Fruit fly (Drosophila melanogaster) whole organism, larva: Measurements from ENCODE around the gene AsnRS.

ENCODE experiments used
- noc ChIP-seq: fragments of 200-800 bp; sonication (Bioruptor generic); optimal IDR thresholded peaks from 3 replicates; lab custom pipeline; 2019; ENCODE audit warnings: missing biosample characterization, mild to moderate bottlenecking, missing genetic modification characterization, moderate library complexity

AsnRS gene

dm6 chr2L:19137494-19138360 lies 6.0 kb upstream of the AsnRS start:
- no peak for TF ChIP-seq noc (tag; lab: Kevin White, UChicago)

dm6 chr2L:19136735-19137134 lies 5.0 kb upstream of the AsnRS start:
- TF ChIP-seq noc (tag; lab: Kevin White, UChicago), result no peak

dm6 chr2L:19135955-19136677 lies 4.4 kb upstream of the AsnRS start:
- TF ChIP-seq noc (tag; lab: Kevin White, UChicago), result no peak

- peak; percentile 17 for TF ChIP-seq noc (tag; lab: Kevin White, UChicago)
Observed at dm6 chr2L:19134814-19135523, 3.2 kb upstream of the AsnRS start, which contains the start of gene Polr1D. Polr1D (minus strand) TSS chr2L:19135233.

dm6 chr2L:19134366-19134689 lies 2.6 kb upstream of the AsnRS start:
- no peak for TF ChIP-seq noc (tag; lab: Kevin White, UChicago)

- peak; percentile 19 for TF ChIP-seq noc (tag; lab: Kevin White, UChicago)
Observed at dm6 chr2L:19133465-19134365, 2.0 kb upstream of the AsnRS start, which contains the start of gene brat. brat (plus strand) TSS chr2L:19133816.

- peak; percentile 74 for TF ChIP-seq noc (tag; lab: Kevin White, UChicago)
Observed at dm6 chr2L:19126888-19127287, 4.9 kb downstream of the AsnRS start.

dm6 chr2L:19123472-19124070 lies 8.2 kb downstream of the AsnRS start, which contains the start of gene Phb1:
Phb1 (minus strand) TSS chr2L:19123869.
- no peak for TF ChIP-seq noc (tag; lab: Kevin White, UChicago)

- no peak for TF ChIP-seq noc (tag; lab: Kevin White, UChicago)
Observed at dm6 chr2L:19120984-19121383, 10.8 kb downstream of the AsnRS start.

- no peak for TF ChIP-seq noc (tag; lab: Kevin White, UChicago)
Observed at dm6 chr2L:19120196-19120950, 11.4 kb downstream of the AsnRS start, which contains the start of gene Ddc. Ddc (minus strand) TSS chr2L:19120306.

- TF ChIP-seq noc (tag; lab: Kevin White, UChicago), result no peak
Observed at dm6 chr2L:19114183-19114776, 17.5 kb downstream of the AsnRS start, which contains the start of gene CG10561. CG10561 (plus strand) TSS chr2L:19114401.

dm6 chr2L:19112200-19112599 lies 19.6 kb downstream of the AsnRS start:
- TF ChIP-seq noc (tag; lab: Kevin White, UChicago), result no peak

dm6 chr2L:19111729-19112128 lies 20.0 kb downstream of the AsnRS start:
- no peak for TF ChIP-seq noc (tag; lab: Kevin White, UChicago)
